Fruit fly (Drosophila melanogaster) Kc167 (cell line): Measurements from ENCODE around the gene CG17075.

Experiments
- Myc ChIP-seq: fragments of >200 bp; optimal IDR thresholded peaks from 2 replicates; lab custom pipeline; 2017; ENCODE audit warnings: missing external identifiers
- Sin3A ChIP-seq: fragments of >200 bp; optimal IDR thresholded peaks from 2 replicates; lab custom pipeline; 2018; ENCODE audit warnings: missing external identifiers
- h ChIP-seq: fragments of >200 bp; optimal IDR thresholded peaks from 3 replicates; lab custom pipeline; 2018; ENCODE audit warnings: missing external identifiers
- insv ChIP-seq: fragments of >200 bp; optimal IDR thresholded peaks from 3 replicates; lab custom pipeline; 2018; ENCODE audit warnings: missing external identifiers
- psq ChIP-seq: fragments of >200 bp; optimal IDR thresholded peaks from 2 replicates; lab custom pipeline; 2017; ENCODE audit warnings: missing external identifiers
- ttk ChIP-seq: sonication (Bioruptor generic); optimal IDR thresholded peaks from 2 replicates; lab custom pipeline; 2017; ENCODE audit warnings: missing external identifiers

- TF ChIP-seq psq (no peak), Sin3A (lab: Kevin White, UChicago) (no peak), Myc (no peak), h (lab: Kevin White, UChicago) (no peak), ttk (lab: Kevin White, UChicago) (no peak), insv (lab: Kevin White, UChicago) (no peak)
These were observed 46.8 kb downstream of the CG17075 start for dm6 chr2L:220509-220908.
